Worm (Caenorhabditis elegans) whole organism, mixed stage, embryonic: ENCODE results near the gene ZK1098.2.

Source experiments
- blmp-1 ChIP-seq: fragments of 150-350 bp; optimal IDR thresholded peaks from 2 replicates; lab custom pipeline; 2014; ENCODE audit warnings: missing biosample characterization, missing genetic modification characterization
- ces-1 ChIP-seq: fragments of 150-350 bp; optimal IDR thresholded peaks from 2 replicates; lab custom pipeline; 2014; ENCODE audit warnings: missing biosample characterization, missing genetic modification reagents, missing genetic modification characterization
- elt-3 ChIP-seq: fragments of 150-350 bp; optimal IDR thresholded peaks from 2 replicates; lab custom pipeline; 2014; ENCODE audit warnings: missing biosample characterization, missing genetic modification characterization
- flh-1 ChIP-seq: fragments of 200-800 bp; sonication (Bioruptor generic); optimal IDR thresholded peaks from 2 replicates; lab custom pipeline; 2018; ENCODE audit warnings: mild to moderate bottlenecking, missing genetic modification characterization, moderate library complexity, missing compliant biosample characterization
- lin-32 ChIP-seq: fragments of 200-800 bp; sonication (Bioruptor generic); optimal IDR thresholded peaks from 2 replicates; lab custom pipeline; 2018; ENCODE audit warnings: mild to moderate bottlenecking, missing genetic modification characterization, missing compliant biosample characterization
- mep-1 ChIP-seq: fragments of 150-350 bp; optimal IDR thresholded peaks from 2 replicates; lab custom pipeline; 2017; ENCODE audit warnings: missing biosample characterization, missing genetic modification reagents, missing genetic modification characterization, inconsistent platforms
- nhr-12 ChIP-seq: fragments of 150-350 bp; optimal IDR thresholded peaks from 2 replicates; lab custom pipeline; 2014; ENCODE audit warnings: missing biosample characterization, missing genetic modification characterization
- nhr-28 ChIP-seq: fragments of 150-350 bp; optimal IDR thresholded peaks from 2 replicates; lab custom pipeline; 2014; ENCODE audit warnings: missing biosample characterization, missing genetic modification characterization
- nhr-76 ChIP-seq: sonication (generic microtip); optimal IDR thresholded peaks from 2 replicates; lab custom pipeline; 2017; ENCODE audit warnings: missing biosample characterization, missing genetic modification characterization
- sptf-1 ChIP-seq: sonication (generic microtip); optimal IDR thresholded peaks from 2 replicates; lab custom pipeline; 2017; ENCODE audit warnings: mild to moderate bottlenecking, missing genetic modification characterization, moderate library complexity, missing compliant biosample characterization

DNA sequence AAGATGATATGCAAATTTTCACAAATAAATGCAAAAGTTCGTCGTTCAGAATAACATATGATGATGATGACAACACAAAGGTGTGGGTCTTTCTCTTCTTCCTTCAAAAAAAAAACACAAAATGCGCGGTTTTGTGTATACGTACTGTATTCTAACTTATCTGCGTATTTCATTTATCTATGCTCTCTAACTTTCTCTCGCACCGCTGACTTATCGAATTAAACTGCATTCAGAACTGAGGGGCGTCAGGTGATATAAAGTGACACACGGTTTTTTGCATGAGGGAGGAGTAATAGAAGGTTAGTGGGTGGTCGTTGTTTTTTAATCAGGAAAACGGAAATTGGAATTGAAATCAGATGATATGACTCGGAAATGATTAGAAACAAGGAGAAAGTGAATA is 28.7 kb upstream of the ZK1098.2 start, which contains the start of gene sod-4:
- TF ChIP-seq flh-1 (GFP tag; lab: Kevin White, UChicago) (no peak), blmp-1 (tag; lab: Kevin White, UChicago) (no peak), mep-1 (tag; lab: Kevin White, UChicago) (no peak), sptf-1 (tag; lab: Kevin White, UChicago) (no peak), elt-3 (tag; lab: Kevin White, UChicago) (no peak), lin-32 (GFP tag; lab: Kevin White, UChicago) (no peak), nhr-28 (tag; lab: Kevin White, UChicago) (no peak), nhr-12 (no peak), ces-1 (GFP tag; lab: Kevin White, UChicago) (no peak), nhr-76 (no peak)
